Fruit fly (Drosophila melanogaster) whole organism, embryonic: ENCODE measurements around the gene Dsp1.

ENCODE experiments used
- Aef1 ChIP-seq: fragments of 200-800 bp; sonication (Bioruptor generic); IDR thresholded peaks from 3 replicates; pipeline ENCODE4 v1.3.6; 2022; ENCODE audit warnings: missing biosample characterization, missing genetic modification characterization
- Atf3 ChIP-seq: fragments of 200-800 bp; sonication (Bioruptor generic); optimal IDR thresholded peaks from 3 replicates; lab custom pipeline; 2016; ENCODE audit warnings: missing biosample characterization, missing genetic modification characterization
- CG10543 ChIP-seq: fragments of 200-800 bp; sonication (Bioruptor generic); optimal IDR thresholded peaks from 3 replicates; lab custom pipeline; 2017; ENCODE audit warnings: missing biosample characterization, mild to moderate bottlenecking, missing genetic modification characterization, moderate library complexity
- CG11504 ChIP-seq: fragments of 200-800 bp; sonication (Bioruptor generic); optimal IDR thresholded peaks from 3 replicates; lab custom pipeline; 2019; ENCODE audit warnings: missing biosample characterization, mild to moderate bottlenecking, missing genetic modification characterization, moderate library complexity
- CG11560 ChIP-seq: fragments of 200-800 bp; sonication (Bioruptor generic); IDR thresholded peaks from 3 replicates; pipeline ENCODE4 v1.3.6; 2022; ENCODE audit warnings: missing biosample characterization, missing genetic modification characterization
- CG12769 ChIP-seq: fragments of 200-800 bp; sonication (Bioruptor generic); optimal IDR thresholded peaks from 2 replicates; lab custom pipeline; 2019; ENCODE audit warnings: missing biosample characterization, mild to moderate bottlenecking, missing genetic modification characterization, moderate library complexity
- CG12942 ChIP-seq: fragments of 200-800 bp; sonication (Bioruptor generic); optimal IDR thresholded peaks from 3 replicates; lab custom pipeline; 2016; ENCODE audit warnings: missing biosample characterization, missing genetic modification characterization
- CG13123 ChIP-seq: fragments of 200-800 bp; sonication (Bioruptor generic); optimal IDR thresholded peaks from 2 replicates; lab custom pipeline; 2016; ENCODE audit warnings: missing biosample characterization, missing genetic modification characterization
- CG15696 ChIP-seq: fragments of 200-800 bp; sonication (Bioruptor generic); optimal IDR thresholded peaks from 2 replicates; lab custom pipeline; 2019; ENCODE audit warnings: missing biosample characterization, mild to moderate bottlenecking, missing genetic modification characterization, moderate library complexity
- CG17612 ChIP-seq: fragments of 200-800 bp; sonication (Bioruptor generic); IDR thresholded peaks from 2 replicates; pipeline ENCODE4 v1.3.6; 2022; ENCODE audit warnings: missing biosample characterization, missing genetic modification characterization
- CG2116 ChIP-seq: fragments of 200-800 bp; sonication (Bioruptor generic); optimal IDR thresholded peaks from 3 replicates; lab custom pipeline; 2018; ENCODE audit warnings: missing biosample characterization, mild to moderate bottlenecking, missing genetic modification characterization
- CG2202 ChIP-seq: fragments of 200-800 bp; sonication (Bioruptor generic); optimal IDR thresholded peaks from 2 replicates; lab custom pipeline; 2018; ENCODE audit warnings: missing biosample characterization, mild to moderate bottlenecking, missing genetic modification characterization
- CG31224 ChIP-seq: fragments of 200-800 bp; sonication (Bioruptor generic); IDR thresholded peaks from 2 replicates; pipeline ENCODE4 v1.3.6; 2022; ENCODE audit warnings: missing biosample characterization, missing genetic modification characterization
- CG4707 ChIP-seq: fragments of 200-800 bp; sonication (Bioruptor generic); optimal IDR thresholded peaks from 2 replicates; lab custom pipeline; 2018; ENCODE audit warnings: missing biosample characterization, mild to moderate bottlenecking, missing genetic modification characterization, moderate library complexity
- CG4730 ChIP-seq: fragments of 200-800 bp; sonication (Bioruptor generic); IDR thresholded peaks from 2 replicates; pipeline ENCODE4 v1.3.6; 2022; ENCODE audit warnings: missing biosample characterization, missing genetic modification characterization
- CG7271 ChIP-seq: fragments of 200-800 bp; sonication (Bioruptor generic); optimal IDR thresholded peaks from 2 replicates; lab custom pipeline; 2018; ENCODE audit warnings: missing biosample characterization, mild to moderate bottlenecking, missing genetic modification characterization, moderate library complexity
- CG7839 ChIP-seq: fragments of 200-800 bp; sonication (Bioruptor generic); optimal IDR thresholded peaks from 3 replicates; lab custom pipeline; 2018; ENCODE audit warnings: missing biosample characterization, mild to moderate bottlenecking, missing genetic modification characterization, moderate library complexity
- CG9215 ChIP-seq: fragments of 200-800 bp; sonication (Bioruptor generic); IDR thresholded peaks from 2 replicates; pipeline ENCODE4 v1.3.6; 2022; ENCODE audit warnings: missing biosample characterization, missing genetic modification characterization
- CG9797 ChIP-seq: fragments of 200-800 bp; sonication (Bioruptor generic); optimal IDR thresholded peaks from 3 replicates; lab custom pipeline; 2018; ENCODE audit warnings: missing biosample characterization, mild to moderate bottlenecking, missing genetic modification characterization
- CG9817 ChIP-seq: fragments of 200-800 bp; sonication (Bioruptor generic); optimal IDR thresholded peaks from 2 replicates; lab custom pipeline; 2018; ENCODE audit warnings: missing biosample characterization, mild to moderate bottlenecking, missing genetic modification characterization, moderate library complexity
- Dref ChIP-seq: fragments of 200-800 bp; sonication (Bioruptor generic); IDR thresholded peaks from 2 replicates; pipeline ENCODE4 v1.3.6; 2022; ENCODE audit warnings: missing biosample characterization, missing genetic modification characterization
- HmgD ChIP-seq: fragments of 200-800 bp; sonication (Bioruptor generic); optimal IDR thresholded peaks from 3 replicates; lab custom pipeline; 2016; ENCODE audit warnings: missing biosample characterization, missing genetic modification characterization
- Hsf ChIP-seq: fragments of 200-800 bp; sonication (Bioruptor generic); optimal IDR thresholded peaks from 3 replicates; lab custom pipeline; 2016; ENCODE audit warnings: missing biosample characterization, missing genetic modification characterization
- NC2β ChIP-seq: fragments of 200-800 bp; sonication (Bioruptor generic); optimal IDR thresholded peaks from 2 replicates; lab custom pipeline; 2016; ENCODE audit warnings: missing biosample characterization, missing genetic modification characterization
- NFAT ChIP-seq: fragments of 200-800 bp; sonication (Bioruptor generic); IDR thresholded peaks from 2 replicates; pipeline ENCODE4 v1.3.6; 2022; ENCODE audit warnings: missing biosample characterization, missing genetic modification characterization
- Pdp1 ChIP-seq, 2 experiments: fragments of 200-800 bp; sonication (Bioruptor generic); optimal IDR thresholded peaks; 3 replicates each; lab custom pipeline; 2016; ENCODE audit warnings: missing biosample characterization in 2 of 2, missing genetic modification characterization in 2 of 2, mild to moderate bottlenecking in 1 of 2, moderate library complexity in 1 of 2
- Ptx1 ChIP-seq: fragments of 200-800 bp; sonication (Bioruptor generic); IDR thresholded peaks from 2 replicates; pipeline ENCODE4 v1.3.6; 2022; ENCODE audit warnings: missing biosample characterization, missing genetic modification characterization
- Sox102F ChIP-seq: fragments of 200-800 bp; sonication (Bioruptor generic); optimal IDR thresholded peaks from 2 replicates; lab custom pipeline; 2018; ENCODE audit warnings: missing biosample characterization, mild to moderate bottlenecking, missing genetic modification characterization, moderate library complexity
- Xbp1 ChIP-seq: fragments of 200-800 bp; sonication (Bioruptor generic); optimal IDR thresholded peaks from 3 replicates; lab custom pipeline; 2016; ENCODE audit warnings: missing biosample characterization, mild to moderate bottlenecking, missing genetic modification characterization
- ase ChIP-seq: fragments of 200-800 bp; sonication (Bioruptor generic); IDR thresholded peaks from 3 replicates; pipeline ENCODE4 v1.3.6; 2022; ENCODE audit warnings: missing biosample characterization, missing genetic modification characterization
- chinmo ChIP-seq: fragments of 200-800 bp; sonication (Bioruptor generic); IDR thresholded peaks from 4 replicates; pipeline ENCODE4 v1.3.6; 2022; ENCODE audit warnings: missing biosample characterization, missing genetic modification characterization; ENCODE audit not compliant: partially characterized antibody
- dysf ChIP-seq: fragments of 200-800 bp; sonication (Bioruptor generic); IDR thresholded peaks from 3 replicates; pipeline ENCODE4 v1.3.6; 2022; ENCODE audit warnings: missing biosample characterization, missing genetic modification characterization
- fu2 ChIP-seq: fragments of 200-800 bp; sonication (Bioruptor generic); optimal IDR thresholded peaks from 2 replicates; lab custom pipeline; 2016; ENCODE audit warnings: missing biosample characterization, missing genetic modification characterization
- gce ChIP-seq: fragments of 200-800 bp; sonication (Bioruptor generic); IDR thresholded peaks from 3 replicates; pipeline ENCODE4 v1.3.6; 2022; ENCODE audit warnings: missing biosample characterization, missing genetic modification characterization
- gsb ChIP-seq: fragments of 200-800 bp; sonication (Bioruptor generic); IDR thresholded peaks from 2 replicates; pipeline ENCODE4 v1.3.6; 2022; ENCODE audit warnings: missing biosample characterization, missing genetic modification characterization
- hb ChIP-seq: fragments of 200-800 bp; sonication (Bioruptor generic); IDR thresholded peaks from 3 replicates; pipeline ENCODE4 v1.3.6; 2022; ENCODE audit warnings: missing biosample characterization, missing genetic modification characterization; ENCODE audit not compliant: partially characterized antibody
- hth ChIP-seq: fragments of >200 bp; optimal IDR thresholded peaks from 2 replicates; lab custom pipeline; 2017; ENCODE audit warnings: inconsistent platforms
- insv ChIP-seq, 2 experiments: fragments of 200-800 bp; sonication (Bioruptor generic); optimal IDR thresholded peaks; 3 replicates each; lab custom pipeline; 2016 to 2018; ENCODE audit warnings: missing biosample characterization in 2 of 2, missing genetic modification characterization in 2 of 2
- kay ChIP-seq: fragments of 200-800 bp; sonication (Bioruptor generic); optimal IDR thresholded peaks from 2 replicates; lab custom pipeline; 2016; ENCODE audit warnings: missing biosample characterization, missing genetic modification characterization
- luna ChIP-seq: fragments of 200-800 bp; sonication (Bioruptor generic); optimal IDR thresholded peaks from 2 replicates; lab custom pipeline; 2016; ENCODE audit warnings: missing biosample characterization, missing genetic modification characterization
- maf-S ChIP-seq: fragments of 200-800 bp; sonication (Bioruptor generic); optimal IDR thresholded peaks from 2 replicates; lab custom pipeline; 2016; ENCODE audit warnings: missing biosample characterization, missing genetic modification characterization
- odd ChIP-seq: fragments of 200-800 bp; sonication (Bioruptor generic); optimal IDR thresholded peaks from 2 replicates; lab custom pipeline; 2017; ENCODE audit warnings: missing biosample characterization, mild to moderate bottlenecking, missing genetic modification characterization
- org-1 ChIP-seq: fragments of 200-800 bp; sonication (Bioruptor generic); optimal IDR thresholded peaks from 2 replicates; lab custom pipeline; 2017; ENCODE audit warnings: missing biosample characterization, missing genetic modification characterization
- psq ChIP-seq: fragments of 200-800 bp; sonication (Bioruptor generic); optimal IDR thresholded peaks from 2 replicates; lab custom pipeline; 2017; ENCODE audit warnings: missing biosample characterization, missing genetic modification characterization
- pum ChIP-seq: fragments of 200-800 bp; sonication (Bioruptor generic); optimal IDR thresholded peaks from 2 replicates; lab custom pipeline; 2016; ENCODE audit warnings: missing biosample characterization, missing genetic modification characterization
- stc ChIP-seq: fragments of 200-800 bp; sonication (Bioruptor generic); IDR thresholded peaks from 2 replicates; pipeline ENCODE4 v1.3.6; 2022; ENCODE audit warnings: missing biosample characterization, missing genetic modification characterization
- tgo ChIP-seq: fragments of 200-800 bp; sonication (Bioruptor generic); IDR thresholded peaks from 3 replicates; pipeline ENCODE4 v1.3.6; 2022; ENCODE audit warnings: missing biosample characterization, missing genetic modification characterization
- tx ChIP-seq: fragments of 200-800 bp; sonication (Bioruptor generic); optimal IDR thresholded peaks from 2 replicates; lab custom pipeline; 2016; ENCODE audit warnings: missing biosample characterization, missing genetic modification characterization
- unpg ChIP-seq: fragments of 200-800 bp; sonication (Bioruptor generic); optimal IDR thresholded peaks from 3 replicates; lab custom pipeline; 2018; ENCODE audit warnings: missing biosample characterization, mild to moderate bottlenecking, missing genetic modification characterization, moderate library complexity
- wek ChIP-seq: fragments of 200-800 bp; sonication (Bioruptor generic); optimal IDR thresholded peaks from 3 replicates; lab custom pipeline; 2018; ENCODE audit warnings: missing biosample characterization, mild to moderate bottlenecking, missing genetic modification characterization, moderate library complexity

Dsp1 gene

DNA sequence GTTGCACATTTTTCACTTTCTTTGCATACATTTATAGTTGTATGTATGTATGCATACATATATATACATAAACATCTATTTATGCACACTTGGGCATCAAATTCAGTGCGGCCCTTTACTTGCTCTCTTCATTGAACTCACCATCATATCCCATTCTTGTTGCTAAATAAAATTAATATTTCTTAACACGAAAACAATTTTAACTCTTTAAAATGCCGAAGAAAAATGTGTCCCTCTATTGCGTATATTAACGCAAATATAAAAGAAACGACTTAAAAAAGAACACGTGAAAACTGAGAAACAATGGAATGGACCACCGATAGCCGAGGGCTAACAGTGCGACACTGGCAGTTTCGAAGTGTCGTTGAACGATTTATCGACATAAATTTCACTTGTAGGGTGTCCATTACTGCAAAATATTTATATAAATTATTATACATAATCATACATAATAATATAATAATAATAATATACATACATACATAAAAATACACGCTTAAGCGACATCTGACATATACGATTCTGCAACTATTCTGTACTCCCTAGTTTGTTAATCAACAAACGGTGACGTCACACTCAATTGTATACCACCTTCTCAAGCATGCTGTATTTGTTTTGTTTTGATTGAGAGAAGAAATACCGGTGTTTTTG lies 25.4 kb downstream of the Dsp1 start, which contains the start of the genes U2af50 and PIG-Q (continued):
- no peak for TF ChIP-seq hb (GFP tag; lab: Robert Waterston, UW)
- no peak; the same call in none of the 2 replicates for TF ChIP-seq CG17612 (GFP tag; lab: Robert Waterston, UW)
- peak; percentile 75 for TF ChIP-seq Hsf (GFP tag; lab: Kevin White, UChicago)
- TF ChIP-seq gce (GFP tag; lab: Robert Waterston, UW): no peak; the same call in 2 of the 3 replicates
- TF ChIP-seq Pdp1 (GFP tag; optimal IDR thresholded peaks at IDR 0.05; lab: Kevin White, UChicago): peak; percentile 52 to 53
- TF ChIP-seq CG7271 (tag; lab: Kevin White, UChicago): peak; percentile 84
- peak; percentile 52 for TF ChIP-seq fu2 (GFP tag; lab: Kevin White, UChicago)
- peak; percentile 84 for TF ChIP-seq ase (GFP tag; lab: Robert Waterston, UW)
- peak; percentile 74 for TF ChIP-seq Dref (GFP tag; lab: Robert Waterston, UW)
- TF ChIP-seq chinmo (GFP tag; lab: Robert Waterston, UW): no peak
- TF ChIP-seq maf-S (GFP tag; lab: Kevin White, UChicago): peak; percentile 53
- TF ChIP-seq CG12769 (tag; lab: Kevin White, UChicago): no peak
- TF ChIP-seq psq (GFP tag; lab: Kevin White, UChicago): peak; percentile 78
- TF ChIP-seq insv (GFP tag; optimal IDR thresholded peaks at IDR 0.05; lab: Kevin White, UChicago): peak in 1 of 2 experiments; percentile 63
- peak; percentile 94 for TF ChIP-seq Xbp1
- TF ChIP-seq org-1 (GFP tag; lab: Kevin White, UChicago): peak; percentile 84
- TF ChIP-seq HmgD: no peak
- TF ChIP-seq NC2β (GFP tag; lab: Kevin White, UChicago): peak; percentile 36
- TF ChIP-seq gsb: peak; percentile 82; the same call in 1 of the 2 replicates
- TF ChIP-seq CG9817 (tag; lab: Kevin White, UChicago): no peak
- peak; percentile 85 for TF ChIP-seq CG13123 (GFP tag; lab: Kevin White, UChicago)
- TF ChIP-seq kay (GFP tag; lab: Kevin White, UChicago): peak; percentile 69
- peak; percentile 43 for TF ChIP-seq tx (GFP tag; lab: Kevin White, UChicago)
- peak; percentile 55 for TF ChIP-seq pum (GFP tag; lab: Kevin White, UChicago)
- no peak for TF ChIP-seq hth (lab: Kevin White, UChicago)
- peak; percentile 86 for TF ChIP-seq CG31224
- no peak; the same call in 1 of the 2 replicates for TF ChIP-seq stc (GFP tag; lab: Robert Waterston, UW)
- TF ChIP-seq Sox102F (GFP tag; lab: Kevin White, UChicago): peak; percentile 95
- peak; percentile 96 for TF ChIP-seq CG7839 (tag; lab: Kevin White, UChicago)
- TF ChIP-seq unpg: peak; percentile 95
- peak; percentile 73 for TF ChIP-seq CG11560
- peak; percentile 92 for TF ChIP-seq CG12942 (GFP tag; lab: Kevin White, UChicago)
- TF ChIP-seq CG9215 (GFP tag; lab: Robert Waterston, UW): no peak; the same call in 1 of the 2 replicates
- peak; percentile 71 for TF ChIP-seq CG4707 (GFP tag; lab: Kevin White, UChicago)
- TF ChIP-seq dysf (GFP tag; lab: Robert Waterston, UW): peak; percentile 93; the same call in 1 of the 3 replicates
- no peak; the same call in 1 of the 2 replicates for TF ChIP-seq CG4730
- peak; percentile 93 for TF ChIP-seq tgo
- peak; percentile 51 for TF ChIP-seq Atf3
- TF ChIP-seq luna (GFP tag; lab: Kevin White, UChicago): peak; percentile 17
- TF ChIP-seq wek (GFP tag; lab: Kevin White, UChicago): peak; percentile 58
- peak; percentile 92 for TF ChIP-seq CG15696 (tag; lab: Kevin White, UChicago)
- TF ChIP-seq CG2202 (tag; lab: Kevin White, UChicago): peak; percentile 85
- no peak for TF ChIP-seq CG9797 (GFP tag; lab: Kevin White, UChicago)
- TF ChIP-seq CG2116: peak; percentile 96
- peak; percentile 89 for TF ChIP-seq CG10543 (GFP tag; lab: Kevin White, UChicago)
- peak; percentile 93 for TF ChIP-seq CG11504 (tag; lab: Kevin White, UChicago)
- no peak for TF ChIP-seq NFAT (GFP tag; lab: Robert Waterston, UW)
- peak; percentile 95 for TF ChIP-seq Ptx1 (GFP tag; lab: Robert Waterston, UW)
- peak; percentile 90; the same call in 2 of the 3 replicates for TF ChIP-seq Aef1 (GFP tag; lab: Robert Waterston, UW)
- TF ChIP-seq odd: peak; percentile 83
